Fruit fly (Drosophila melanogaster) whole organism, embryonic: ENCODE data around the gene Lamp1.

Experiments
- CG16779 ChIP-seq: fragments of 200-800 bp; sonication (Bioruptor generic); IDR thresholded peaks from 2 replicates; pipeline ENCODE4 v1.3.6; 2022; ENCODE audit warnings: missing biosample characterization, missing genetic modification characterization
- crc ChIP-seq: fragments of 200-800 bp; sonication (Bioruptor generic); optimal IDR thresholded peaks from 2 replicates; lab custom pipeline; 2016; ENCODE audit warnings: missing biosample characterization, missing genetic modification characterization

DNA sequence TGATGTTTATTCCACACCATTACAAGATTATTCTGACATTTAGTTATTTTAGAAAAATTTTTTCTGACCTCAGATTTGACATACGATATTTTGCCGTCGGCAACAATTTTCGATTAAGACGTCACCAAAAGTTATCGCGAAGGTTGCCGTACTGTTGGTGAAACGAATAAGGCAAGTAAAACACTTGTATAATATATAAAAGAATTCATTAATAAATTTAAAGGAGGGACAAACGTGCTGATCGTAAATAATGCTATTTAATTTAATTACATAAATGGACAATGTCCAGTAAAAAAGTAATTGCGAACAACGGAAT is 51.2 kb downstream of the Lamp1 start:
- TF ChIP-seq CG16779 (GFP tag; lab: Robert Waterston, UW): no peak
- TF ChIP-seq crc (GFP tag; lab: Kevin White, UChicago): no peak
